Worm (Caenorhabditis elegans) whole organism, L3 larva: Measurements from ENCODE around the gene dpy-22.

Source experiments
- ZK546.5 ChIP-seq: sonication (generic microtip); optimal IDR thresholded peaks from 2 replicates; lab custom pipeline; 2017; ENCODE audit warnings: missing biosample characterization, missing genetic modification characterization
- ama-1 ChIP-seq: fragments of 150-350 bp; optimal IDR thresholded peaks from 2 replicates; lab custom pipeline; 2018
- daf-12 ChIP-seq: fragments of 150-350 bp; optimal IDR thresholded peaks from 2 replicates; lab custom pipeline; 2014; ENCODE audit warnings: missing biosample characterization, missing genetic modification reagents, missing genetic modification characterization
- jun-1 ChIP-seq: fragments of 150-350 bp; optimal IDR thresholded peaks from 2 replicates; lab custom pipeline; 2014; ENCODE audit warnings: missing biosample characterization, missing genetic modification reagents, missing genetic modification characterization
- nhr-25 ChIP-seq: sonication (generic microtip); optimal IDR thresholded peaks from 2 replicates; lab custom pipeline; 2017; ENCODE audit warnings: missing biosample characterization, missing genetic modification characterization
- nhr-28 ChIP-seq: fragments of 150-350 bp; optimal IDR thresholded peaks from 2 replicates; lab custom pipeline; 2014; ENCODE audit warnings: missing biosample characterization, missing genetic modification characterization
- pqm-1 ChIP-seq: fragments of 150-350 bp; optimal IDR thresholded peaks from 2 replicates; lab custom pipeline; 2017; ENCODE audit warnings: missing biosample characterization, missing genetic modification characterization, inconsistent platforms
- unc-62 ChIP-seq: fragments of 150-350 bp; sonication (generic microtip); optimal IDR thresholded peaks from 4 replicates; lab custom pipeline; 2014; ENCODE audit warnings: missing biosample characterization, missing genetic modification reagents, missing genetic modification characterization
- zag-1 ChIP-seq: fragments of 150-350 bp; optimal IDR thresholded peaks from 2 replicates; lab custom pipeline; 2014; ENCODE audit warnings: missing biosample characterization, missing genetic modification characterization
- ztf-11 ChIP-seq: fragments of 150-350 bp; optimal IDR thresholded peaks from 2 replicates; lab custom pipeline; 2014; ENCODE audit warnings: missing biosample characterization, missing genetic modification characterization

DNA sequence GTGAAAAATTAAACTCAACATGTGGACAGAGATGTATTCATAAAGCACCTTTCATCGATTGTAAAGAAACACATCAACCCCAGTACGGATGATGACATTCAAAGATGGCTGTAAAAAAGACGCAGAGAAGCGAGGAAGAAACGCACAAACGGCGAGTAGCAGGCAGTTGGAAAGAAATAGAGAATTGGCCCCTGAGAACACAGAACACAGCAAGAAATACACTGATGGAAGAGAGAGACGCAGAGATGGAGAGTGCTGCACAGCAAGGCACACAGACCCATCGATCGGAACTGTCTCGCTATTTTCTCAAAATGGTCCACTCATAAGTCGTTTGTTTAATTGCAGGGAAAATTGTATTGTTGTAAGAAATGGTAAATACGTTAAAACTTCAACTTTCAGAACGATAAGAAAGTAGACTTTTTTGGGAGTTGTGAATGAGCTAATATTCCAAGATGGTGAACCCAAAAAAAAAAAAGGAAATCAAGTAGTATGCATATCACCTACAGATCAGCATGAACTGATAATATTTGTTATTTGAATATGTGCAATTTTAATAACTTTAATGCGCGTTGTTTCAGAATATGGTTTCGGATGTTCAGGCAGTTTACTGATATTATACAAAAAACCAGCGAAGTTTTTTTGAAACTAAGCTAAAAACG, 662 bp upstream of the dpy-22 start:
- TF ChIP-seq jun-1, result peak; percentile 77
- no peak for TF ChIP-seq daf-12
- no peak for TF ChIP-seq zag-1 (tag; lab: Kevin White, UChicago)
- no peak for TF ChIP-seq ztf-11 (tag; lab: Kevin White, UChicago)
- TF ChIP-seq nhr-25, result peak; percentile 70
- no peak for TF ChIP-seq ama-1 (lab: Kevin White, UChicago)
- TF ChIP-seq ZK546.5 (tag; lab: Kevin White, UChicago), result no peak
- no peak for TF ChIP-seq unc-62 (GFP tag; lab: Kevin White, UChicago)
- TF ChIP-seq nhr-28 (tag; lab: Kevin White, UChicago), result no peak
- peak; percentile 55 for TF ChIP-seq pqm-1
